Fruit fly (Drosophila melanogaster): Measurements from ENCODE around the gene CG4053.

dm6 chr3R:17082471-17082870 is 49.5 kb downstream of the CG4053 start:
- TF ChIP-seq psq (optimal IDR thresholded peaks at IDR 0.05) (no peak), CG8478 (optimal IDR thresholded peaks at IDR 0.05) (no peak), pan (optimal IDR thresholded peaks at IDR 0.05) (no peak), usp (GFP tag; optimal IDR thresholded peaks at IDR 0.05) (no peak)
